Fruit fly (Drosophila melanogaster): ENCODE results near the gene Tango6.

The Tango6 gene

dm6 chr2L:18930352-18931122 is 38.3 kb upstream of the Tango6 start (continued):
- TF ChIP-seq CG8388 (GFP tag; optimal IDR thresholded peaks at IDR 0.05) (peak; percentile 27), rib (GFP tag; IDR thresholded peaks at IDR 0.05) (no peak), CG6175 (GFP tag; IDR thresholded peaks at IDR 0.05) (no peak), trh (GFP tag; optimal IDR thresholded peaks at IDR 0.05) (no peak), Antp (GFP tag; optimal IDR thresholded peaks at IDR 0.05) (no peak), Chrac-16 (GFP tag; optimal IDR thresholded peaks at IDR 0.05) (peak; percentile 19), bab2 (GFP tag; optimal IDR thresholded peaks at IDR 0.05) (peak; percentile 15), CG11085 (GFP tag; IDR thresholded peaks at IDR 0.05) (no peak), CG12071 (GFP tag; optimal IDR thresholded peaks at IDR 0.05) (no peak), Nf-YC (tag; optimal IDR thresholded peaks at IDR 0.05) (no peak), Spps (tag; optimal IDR thresholded peaks at IDR 0.05) (peak; percentile 47), CG11398 (GFP tag; optimal IDR thresholded peaks at IDR 0.05) (no peak), Ptx1 (GFP tag; IDR thresholded peaks at IDR 0.05) (no peak), stc (GFP tag; IDR thresholded peaks at IDR 0.05) (no peak), wek (GFP tag; optimal IDR thresholded peaks at IDR 0.05) (no peak), CrebB (tag; optimal IDR thresholded peaks at IDR 0.05) (no peak), zen2 (GFP tag; IDR thresholded peaks at IDR 0.05; ENCODE audit: partially characterized antibody) (no peak), CG14014 (GFP tag; IDR thresholded peaks at IDR 0.05) (no peak), salm (tag; optimal IDR thresholded peaks at IDR 0.05) (no peak), CG15011 (GFP tag; optimal IDR thresholded peaks at IDR 0.05) (no peak), Doc3 (GFP tag; IDR thresholded peaks at IDR 0.05; ENCODE audit: partially characterized antibody) (no peak), gcm (GFP tag; optimal IDR thresholded peaks at IDR 0.05) (no peak), CG3163 (GFP tag; optimal IDR thresholded peaks at IDR 0.05) (no peak), Ets97D (GFP tag; optimal IDR thresholded peaks at IDR 0.05) (no peak), ham (GFP tag; IDR thresholded peaks at IDR 0.05) (no peak), CG6854 (GFP tag; optimal IDR thresholded peaks at IDR 0.05) (no peak), CG10267 (tag; optimal IDR thresholded peaks at IDR 0.05) (peak; percentile 59), Gsc (GFP tag; IDR thresholded peaks at IDR 0.05) (no peak), chif (GFP tag; optimal IDR thresholded peaks at IDR 0.05) (peak in 1 of 2 experiments; percentile 58), CG13624 (GFP tag; optimal IDR thresholded peaks at IDR 0.05) (no peak), CG2202 (tag; optimal IDR thresholded peaks at IDR 0.05) (peak; percentile 43), CG13123 (GFP tag; optimal IDR thresholded peaks at IDR 0.05) (no peak), ttk (GFP tag; IDR thresholded peaks at IDR 0.05) (no peak), CG4820 (GFP tag; optimal IDR thresholded peaks at IDR 0.05) (peak; percentile 14), CG17912 (GFP tag; optimal IDR thresholded peaks at IDR 0.05) (no peak), CG1792 (GFP tag; optimal IDR thresholded peaks at IDR 0.05) (no peak), Ssrp (tag; optimal IDR thresholded peaks at IDR 0.05) (peak; percentile 19), CG6765 (GFP tag; optimal IDR thresholded peaks at IDR 0.05) (no peak), HLH4C (GFP tag; IDR thresholded peaks at IDR 0.05; ENCODE audit: partially characterized antibody) (no peak), Dek (tag; optimal IDR thresholded peaks at IDR 0.05) (no peak), dimm (GFP tag; IDR thresholded peaks at IDR 0.05) (no peak), CG8290 (GFP tag; optimal IDR thresholded peaks at IDR 0.05) (no peak), CG8290 (tag; optimal IDR thresholded peaks at IDR 0.05) (no peak), sug (tag; optimal IDR thresholded peaks at IDR 0.05) (no peak), CG16863 (GFP tag; optimal IDR thresholded peaks at IDR 0.05) (peak; percentile 14), zf30C (GFP tag; optimal IDR thresholded peaks at IDR 0.05) (peak; percentile 67), gem (tag; optimal IDR thresholded peaks at IDR 0.05) (peak; percentile 70), Stat92E (GFP tag; optimal IDR thresholded peaks at IDR 0.05) (no peak), croc (GFP tag; conservative IDR thresholded peaks at IDR 0.05) (peak; percentile 22; the same call in 1 of the 3 replicates), CG10959 (GFP tag; IDR thresholded peaks at IDR 0.05) (no peak)
